Worm (Caenorhabditis elegans) whole organism, mixed stage, embryonic: ENCODE results near the gene acr-12.

Experiments used
- ces-1 ChIP-seq: fragments of 150-350 bp; optimal IDR thresholded peaks from 2 replicates; lab custom pipeline; 2014; ENCODE audit warnings: missing biosample characterization, missing genetic modification reagents, missing genetic modification characterization
- ham-2 ChIP-seq: fragments of 200-800 bp; sonication (Bioruptor generic); optimal IDR thresholded peaks from 2 replicates; lab custom pipeline; 2018; ENCODE audit warnings: mild to moderate bottlenecking, missing genetic modification characterization, missing compliant biosample characterization
- lin-13 ChIP-seq: fragments of 150-350 bp; optimal IDR thresholded peaks from 2 replicates; lab custom pipeline; 2014; ENCODE audit warnings: missing biosample characterization, missing genetic modification characterization
- lsy-2 ChIP-seq: fragments of 150-350 bp; optimal IDR thresholded peaks from 2 replicates; lab custom pipeline; 2014; ENCODE audit warnings: missing biosample characterization, missing genetic modification characterization
- nhr-12 ChIP-seq: fragments of 150-350 bp; optimal IDR thresholded peaks from 2 replicates; lab custom pipeline; 2014; ENCODE audit warnings: missing biosample characterization, missing genetic modification characterization
- nhr-237 ChIP-seq: fragments of 150-350 bp; optimal IDR thresholded peaks from 2 replicates; lab custom pipeline; 2014; ENCODE audit warnings: missing biosample characterization, missing genetic modification characterization
- pha-4 ChIP-seq: fragments of 150-350 bp; optimal IDR thresholded peaks from 2 replicates; lab custom pipeline; 2018; ENCODE audit warnings: missing biosample characterization, missing genetic modification reagents, missing genetic modification characterization
- sptf-1 ChIP-seq: sonication (generic microtip); optimal IDR thresholded peaks from 2 replicates; lab custom pipeline; 2017; ENCODE audit warnings: mild to moderate bottlenecking, missing genetic modification characterization, moderate library complexity, missing compliant biosample characterization
- unc-62 ChIP-seq: fragments of 150-350 bp; optimal IDR thresholded peaks from 2 replicates; lab custom pipeline; 2014; ENCODE audit warnings: missing biosample characterization, missing genetic modification reagents, missing genetic modification characterization

- no peak for TF ChIP-seq unc-62 (GFP tag; lab: Kevin White, UChicago)
- no peak for TF ChIP-seq lsy-2 (tag; lab: Kevin White, UChicago)
- TF ChIP-seq lin-13 (tag; lab: Kevin White, UChicago), result no peak
- TF ChIP-seq pha-4 (tag; lab: Kevin White, UChicago), result no peak
- TF ChIP-seq nhr-12, result no peak
- no peak for TF ChIP-seq nhr-237
- no peak for TF ChIP-seq ces-1
- no peak for TF ChIP-seq sptf-1 (tag; lab: Kevin White, UChicago)
- no peak for TF ChIP-seq ham-2 (GFP tag; lab: Kevin White, UChicago)
Observed at ce11 chrX:13525094-13525493, 7.6 kb upstream of the acr-12 start.
